Fruit fly (Drosophila melanogaster) whole organism, pupa: ENCODE data around the gene CG5043.

Experiments used
- CG10348 ChIP-seq: fragments of 200-800 bp; sonication (Bioruptor generic); IDR thresholded peaks from 2 replicates; pipeline ENCODE4 v1.3.6; 2022; ENCODE audit warnings: missing biosample characterization, missing genetic modification characterization
- CG12605 ChIP-seq: fragments of 200-800 bp; sonication (Bioruptor generic); IDR thresholded peaks from 2 replicates; pipeline ENCODE4 v1.3.6; 2022; ENCODE audit warnings: missing biosample characterization, missing genetic modification characterization
- CG13204 ChIP-seq: fragments of 200-800 bp; sonication (Bioruptor generic); optimal IDR thresholded peaks from 2 replicates; lab custom pipeline; 2018; ENCODE audit warnings: missing biosample characterization, mild to moderate bottlenecking, missing genetic modification characterization, moderate library complexity
- CG14655 ChIP-seq: fragments of 200-800 bp; sonication (Bioruptor generic); optimal IDR thresholded peaks from 3 replicates; lab custom pipeline; 2017; ENCODE audit warnings: mild to moderate bottlenecking, missing biosample characterization, missing genetic modification reagents, missing genetic modification characterization
- CG15710 ChIP-seq: fragments of 200-800 bp; sonication (Bioruptor generic); optimal IDR thresholded peaks from 2 replicates; lab custom pipeline; 2018; ENCODE audit warnings: missing biosample characterization, mild to moderate bottlenecking, missing genetic modification characterization, moderate library complexity
- CG17806 ChIP-seq: fragments of 200-800 bp; sonication (Bioruptor generic); optimal IDR thresholded peaks from 2 replicates; lab custom pipeline; 2018; ENCODE audit warnings: missing biosample characterization, mild to moderate bottlenecking, missing genetic modification characterization, moderate library complexity
- CG32121 ChIP-seq: fragments of 200-800 bp; sonication (Bioruptor generic); IDR thresholded peaks from 2 replicates; pipeline ENCODE4 v1.3.6; 2022; ENCODE audit warnings: missing biosample characterization, missing genetic modification characterization
- CG34367 ChIP-seq: fragments of 200-800 bp; sonication (Bioruptor generic); optimal IDR thresholded peaks from 2 replicates; lab custom pipeline; 2018; ENCODE audit warnings: missing biosample characterization, mild to moderate bottlenecking, missing genetic modification characterization
- CG4496 ChIP-seq: fragments of 200-800 bp; sonication (Bioruptor generic); IDR thresholded peaks from 3 replicates; pipeline ENCODE4 v1.3.6; 2022; ENCODE audit warnings: missing biosample characterization, missing genetic modification characterization
- CG8159 ChIP-seq: fragments of 200-800 bp; sonication (Bioruptor generic); optimal IDR thresholded peaks from 3 replicates; lab custom pipeline; 2018; ENCODE audit warnings: missing biosample characterization, mild to moderate bottlenecking, missing genetic modification characterization, moderate library complexity
- CG8301 ChIP-seq: fragments of 200-800 bp; sonication (Bioruptor generic); optimal IDR thresholded peaks from 2 replicates; lab custom pipeline; 2018; ENCODE audit warnings: missing biosample characterization, mild to moderate bottlenecking, missing genetic modification characterization
- CG9948 ChIP-seq: fragments of 200-800 bp; sonication (Bioruptor generic); optimal IDR thresholded peaks from 2 replicates; lab custom pipeline; 2018; ENCODE audit warnings: missing biosample characterization, mild to moderate bottlenecking, missing genetic modification characterization, moderate library complexity
- D1 ChIP-seq: fragments of 200-800 bp; sonication (Bioruptor generic); optimal IDR thresholded peaks from 2 replicates; lab custom pipeline; 2018; ENCODE audit warnings: missing biosample characterization, mild to moderate bottlenecking, missing genetic modification characterization, moderate library complexity
- EcR ChIP-seq: fragments of 200-800 bp; sonication (Bioruptor generic); optimal IDR thresholded peaks from 3 replicates; lab custom pipeline; 2019; ENCODE audit warnings: missing biosample characterization, missing genetic modification characterization, mild to moderate bottlenecking, moderate library complexity, missing genetic modification reagents
- Ets98B ChIP-seq: fragments of 200-800 bp; sonication (Bioruptor generic); IDR thresholded peaks from 2 replicates; pipeline ENCODE4 v1.3.6; 2022; ENCODE audit warnings: missing biosample characterization, missing genetic modification characterization
- Pif1A ChIP-seq: fragments of 200-800 bp; sonication (Bioruptor generic); optimal IDR thresholded peaks from 3 replicates; lab custom pipeline; 2016; ENCODE audit warnings: missing biosample characterization, missing genetic modification characterization
- Pif1B ChIP-seq: fragments of 200-800 bp; sonication (Bioruptor generic); optimal IDR thresholded peaks from 3 replicates; lab custom pipeline; 2016; ENCODE audit warnings: missing biosample characterization, missing genetic modification characterization
- Snoo ChIP-seq: fragments of 200-800 bp; sonication (Bioruptor generic); optimal IDR thresholded peaks from 3 replicates; lab custom pipeline; 2017; ENCODE audit warnings: missing biosample characterization, mild to moderate bottlenecking, missing genetic modification characterization, inconsistent platforms
- fd96Ca ChIP-seq: fragments of 200-800 bp; sonication (Bioruptor generic); IDR thresholded peaks from 3 replicates; pipeline ENCODE4 v1.3.6; 2022; ENCODE audit warnings: missing biosample characterization, missing genetic modification characterization
- gl ChIP-seq: fragments of 200-800 bp; sonication (Bioruptor generic); optimal IDR thresholded peaks from 2 replicates; lab custom pipeline; 2018; ENCODE audit warnings: missing biosample characterization, mild to moderate bottlenecking, missing genetic modification characterization
- rn ChIP-seq: fragments of 200-800 bp; sonication (Bioruptor generic); IDR thresholded peaks from 2 replicates; pipeline ENCODE4 v1.3.6; 2022; ENCODE audit warnings: missing biosample characterization, missing genetic modification characterization

The CG5043 gene

DNA sequence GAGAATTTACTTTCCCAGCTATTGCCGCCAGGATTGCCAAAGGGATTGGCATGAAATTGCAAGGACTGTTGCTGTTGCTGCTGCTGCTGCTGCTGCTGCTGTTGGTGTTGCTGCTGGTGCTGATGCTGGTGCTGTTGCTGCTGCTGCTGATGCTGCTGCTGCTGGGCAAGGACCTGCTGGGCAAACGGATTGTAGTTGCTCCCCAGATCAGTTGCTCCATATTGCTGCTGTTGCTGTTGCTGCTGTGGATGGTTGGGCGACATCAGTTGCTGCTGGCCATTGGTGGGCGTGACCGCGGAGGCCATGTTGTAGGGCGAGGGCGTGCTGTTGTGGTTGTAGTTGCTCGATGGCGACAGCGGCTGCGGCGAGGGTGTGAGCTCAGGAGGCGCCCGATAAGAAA lies 3.9 kb downstream of the CG5043 start:
- TF ChIP-seq Ets98B (GFP tag; lab: Robert Waterston, UW) (no peak), CG10348 (GFP tag; lab: Robert Waterston, UW) (no peak), CG32121 (GFP tag; lab: Robert Waterston, UW) (no peak)

DNA sequence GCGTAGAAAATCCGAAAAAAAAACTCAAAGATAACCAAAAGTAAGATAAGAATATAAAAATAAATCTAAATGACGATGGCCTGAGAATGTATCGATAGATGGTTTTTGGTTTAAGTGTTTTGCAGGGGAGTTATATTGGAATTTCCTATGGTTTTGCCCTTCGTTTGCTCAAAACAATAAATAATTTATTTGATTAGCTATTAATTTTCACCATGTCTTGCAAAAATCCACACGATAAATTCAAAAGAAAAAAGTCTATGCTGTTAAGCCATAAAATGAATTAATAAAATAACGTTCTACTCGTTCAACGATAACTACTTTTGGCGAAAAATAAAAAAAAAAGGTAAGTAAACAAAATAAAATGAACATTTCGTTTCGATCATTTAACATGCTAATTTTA lies 13.4 kb downstream of the CG5043 start:
- TF ChIP-seq CG34367 (tag; lab: Kevin White, UChicago): no peak
- TF ChIP-seq CG17806 (tag; lab: Kevin White, UChicago): no peak
- no peak for TF ChIP-seq CG10348 (GFP tag; lab: Robert Waterston, UW)
- no peak for TF ChIP-seq rn (GFP tag; lab: Robert Waterston, UW)
- no peak for TF ChIP-seq Pif1B (GFP tag; lab: Kevin White, UChicago)
- TF ChIP-seq CG12605 (GFP tag; lab: Robert Waterston, UW): no peak
- no peak for TF ChIP-seq Ets98B (GFP tag; lab: Robert Waterston, UW)
- TF ChIP-seq CG4496: no peak
- no peak for TF ChIP-seq CG15710
- TF ChIP-seq CG32121 (GFP tag; lab: Robert Waterston, UW): no peak
- TF ChIP-seq EcR (GFP tag; lab: Kevin White, UChicago): no peak
- TF ChIP-seq, all 21 proteins: peak for 0

DNA sequence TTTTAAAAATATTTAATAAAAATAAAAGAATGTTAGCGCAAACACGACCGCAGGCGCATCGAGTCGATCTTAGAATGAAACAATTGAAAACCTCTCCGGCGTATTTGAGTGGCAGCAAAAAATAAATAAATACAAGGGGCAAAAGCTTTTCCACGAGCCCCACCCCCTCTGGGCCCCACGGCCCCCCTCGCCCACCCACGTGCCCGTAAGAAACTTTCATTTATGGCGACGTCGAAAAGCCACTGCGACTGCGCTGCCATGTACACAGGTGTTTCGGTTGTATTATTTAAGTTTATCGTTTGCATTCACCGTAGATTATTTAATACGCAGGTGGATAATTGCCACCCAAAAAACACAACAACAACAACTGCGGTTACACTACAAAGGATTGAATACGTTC lies 14.8 kb downstream of the CG5043 start:
- 0 out of 2 replicates have a peak, but pooled peaks have one; percentile 27 for TF ChIP-seq CG32121 (GFP tag; lab: Robert Waterston, UW)
- no peak for TF ChIP-seq CG15710
- no peak for TF ChIP-seq CG10348 (GFP tag; lab: Robert Waterston, UW)
- TF ChIP-seq CG12605 (GFP tag; lab: Robert Waterston, UW): no peak; the same call in 1 of the 2 replicates
- no peak for TF ChIP-seq CG34367 (tag; lab: Kevin White, UChicago)
- peak; percentile 53; the same call in 2 of the 3 replicates for TF ChIP-seq CG4496
- TF ChIP-seq CG8301 (tag; lab: Kevin White, UChicago): no peak
- TF ChIP-seq Snoo (tag; lab: Kevin White, UChicago): no peak
- no peak for TF ChIP-seq CG8159 (tag; lab: Kevin White, UChicago)

DNA sequence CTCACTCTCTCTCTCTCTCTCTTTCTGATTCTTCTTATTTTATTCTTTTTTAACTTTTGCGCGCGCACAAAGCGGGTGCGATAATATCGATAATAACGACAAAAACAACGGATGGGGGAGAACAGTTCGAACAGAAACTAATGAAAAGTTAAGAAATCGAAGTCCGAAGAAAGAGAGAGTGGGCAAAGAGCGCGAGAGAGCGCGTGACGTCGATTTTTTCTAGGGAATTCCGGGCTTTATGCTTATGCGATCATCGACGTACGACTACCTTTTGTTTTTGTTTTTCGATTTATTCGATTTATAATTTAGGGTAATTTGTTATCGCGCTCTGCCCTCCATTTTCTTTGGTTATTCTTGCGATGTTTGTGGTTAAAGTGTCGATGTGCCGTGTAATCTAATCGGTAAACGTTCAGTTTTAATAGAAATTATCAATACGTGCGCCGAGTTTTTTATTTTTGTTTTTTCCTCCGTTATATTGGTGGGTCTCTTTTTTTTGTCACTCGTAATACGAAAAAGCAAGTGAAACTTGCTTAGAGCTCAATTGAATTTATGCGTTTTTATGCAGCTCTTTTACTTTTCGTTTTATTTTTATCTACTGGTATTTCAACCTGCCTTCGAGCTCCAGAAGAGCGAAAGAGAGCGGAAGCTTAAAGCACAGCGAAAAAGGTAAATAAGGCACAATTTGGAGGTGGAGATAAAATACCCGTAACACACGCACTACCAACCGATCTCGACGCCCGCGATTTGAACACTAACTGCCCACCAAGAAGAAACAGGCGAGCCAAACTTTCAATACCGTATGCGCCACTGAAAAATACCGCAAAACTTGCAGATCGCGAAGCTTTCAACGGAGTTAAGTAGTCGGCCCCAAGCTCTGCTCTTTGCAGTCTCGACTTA lies 16.2 kb downstream of the CG5043 start, which contains the start of gene dl:
Gene dl, minus strand, starts transcription at position 757 of the 897 bp plus-strand sequence.
- TF ChIP-seq Pif1A (GFP tag; lab: Kevin White, UChicago) (peak; percentile 42), Pif1B (GFP tag; lab: Kevin White, UChicago) (peak; percentile 50), CG32121 (GFP tag; lab: Robert Waterston, UW) (peak; percentile 68), rn (GFP tag; lab: Robert Waterston, UW) (peak; percentile 62), CG17806 (tag; lab: Kevin White, UChicago) (peak; percentile 7), fd96Ca (GFP tag; lab: Robert Waterston, UW) (peak; percentile 77), Snoo (tag; lab: Kevin White, UChicago) (no peak), CG34367 (tag; lab: Kevin White, UChicago) (no peak), CG10348 (GFP tag; lab: Robert Waterston, UW) (no peak), CG4496 (peak; percentile 33; the same call in 2 of the 3 replicates), CG13204 (no peak), D1 (tag; lab: Kevin White, UChicago) (no peak), CG15710 (peak; percentile 27), gl (tag; lab: Kevin White, UChicago) (peak; percentile 14), CG9948 (peak; percentile 31), CG14655 (GFP tag; lab: Kevin White, UChicago) (peak; percentile 69), Ets98B (GFP tag; lab: Robert Waterston, UW) (peak; percentile 43), CG8159 (tag; lab: Kevin White, UChicago) (no peak), CG12605 (GFP tag; lab: Robert Waterston, UW) (peak; percentile 62; the same call in 1 of the 2 replicates), CG8301 (tag; lab: Kevin White, UChicago) (peak; percentile 68), EcR (GFP tag; lab: Kevin White, UChicago) (peak; percentile 22)

DNA sequence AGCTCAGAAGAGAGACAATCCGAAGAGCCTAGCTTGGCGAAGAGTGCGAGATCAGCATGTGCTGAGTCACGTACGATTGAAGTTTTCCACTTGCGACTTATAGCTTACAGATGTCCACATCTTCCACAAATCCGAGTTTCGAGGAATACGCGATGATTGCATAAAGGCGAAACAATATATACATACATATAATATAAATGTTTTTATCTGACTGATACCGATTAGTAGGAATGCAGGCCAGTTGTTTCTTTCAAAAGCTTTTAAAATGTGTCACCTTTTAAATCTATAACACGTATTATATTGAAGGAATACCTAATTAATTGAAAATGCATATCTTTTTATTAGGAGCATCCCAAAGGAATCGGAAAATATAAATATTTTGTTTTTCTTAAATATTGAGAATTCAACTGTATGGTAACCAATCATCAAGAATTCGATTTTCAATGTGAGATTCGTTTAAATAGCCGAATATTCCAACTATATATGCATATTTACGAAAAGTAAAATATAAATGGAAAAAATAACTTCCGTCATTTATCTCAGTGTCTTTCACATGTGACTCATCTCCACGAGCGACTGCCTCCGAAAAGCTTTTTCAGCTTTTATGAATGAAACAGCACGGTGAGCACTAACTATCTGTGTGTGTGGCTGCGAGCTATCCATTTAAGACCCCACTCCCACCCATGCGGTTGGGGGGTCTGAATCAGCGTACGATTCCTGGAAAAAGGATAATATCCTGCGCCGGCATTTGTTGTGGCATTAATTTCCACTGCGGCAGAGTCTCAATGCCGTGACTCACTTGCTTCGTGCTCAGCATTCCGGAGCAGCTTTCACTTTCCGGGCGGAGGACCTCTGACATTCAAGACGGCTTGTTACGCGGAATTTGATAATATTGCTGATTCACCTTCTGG lies 17.1 kb downstream of the CG5043 start:
- TF ChIP-seq CG13204 (no peak), Ets98B (GFP tag; lab: Robert Waterston, UW) (no peak; the same call in 1 of the 2 replicates), fd96Ca (GFP tag; lab: Robert Waterston, UW) (no peak), rn (GFP tag; lab: Robert Waterston, UW) (no peak), Pif1A (GFP tag; lab: Kevin White, UChicago) (peak; percentile 59), CG8159 (tag; lab: Kevin White, UChicago) (peak; percentile 80), Pif1B (GFP tag; lab: Kevin White, UChicago) (peak; percentile 58), Snoo (tag; lab: Kevin White, UChicago) (peak; percentile 60), gl (tag; lab: Kevin White, UChicago) (peak; percentile 12), CG4496 (peak; percentile 78), CG12605 (GFP tag; lab: Robert Waterston, UW) (peak; percentile 13; the same call in 1 of the 2 replicates), CG32121 (GFP tag; lab: Robert Waterston, UW) (peak; percentile 73), CG8301 (tag; lab: Kevin White, UChicago) (peak; percentile 64), CG17806 (tag; lab: Kevin White, UChicago) (peak; percentile 74), EcR (GFP tag; lab: Kevin White, UChicago) (no peak), CG14655 (GFP tag; lab: Kevin White, UChicago) (peak; percentile 69), D1 (tag; lab: Kevin White, UChicago) (peak; percentile 52), CG15710 (peak; percentile 63), CG34367 (tag; lab: Kevin White, UChicago) (peak; percentile 36), CG9948 (peak; percentile 59), CG10348 (GFP tag; lab: Robert Waterston, UW) (no peak)
